Fruit fly (Drosophila melanogaster) whole organism, wandering third instar larva: ENCODE results near the gene CG42540.

Experiments used
- Abd-B ChIP-seq: fragments of >200 bp; optimal IDR thresholded peaks from 2 replicates; lab custom pipeline; 2017; ENCODE audit warnings: missing biosample characterization, missing genetic modification characterization
- CrebA ChIP-seq: fragments of 200-800 bp; sonication (Bioruptor generic); optimal IDR thresholded peaks from 2 replicates; lab custom pipeline; 2016; ENCODE audit warnings: missing biosample characterization, mild to moderate bottlenecking, missing genetic modification characterization, borderline replicate concordance
- Dfd ChIP-seq: fragments of >200 bp; optimal IDR thresholded peaks from 2 replicates; lab custom pipeline; 2017; ENCODE audit warnings: missing biosample characterization, missing genetic modification characterization
- Hnf4 ChIP-seq: fragments of 200-800 bp; sonication (Bioruptor generic); optimal IDR thresholded peaks from 2 replicates; lab custom pipeline; 2016; ENCODE audit warnings: missing biosample characterization, mild to moderate bottlenecking, missing genetic modification characterization
- Mio ChIP-seq: sonication (Bioruptor generic); optimal IDR thresholded peaks from 2 replicates; lab custom pipeline; 2016; ENCODE audit warnings: missing biosample characterization, missing genetic modification characterization
- br ChIP-seq: fragments of 200-800 bp; sonication (Bioruptor generic); optimal IDR thresholded peaks from 2 replicates; lab custom pipeline; 2016; ENCODE audit warnings: missing biosample characterization, missing genetic modification characterization
- jim ChIP-seq: fragments of 175-275, 200-325 bp; sonication (Bioruptor generic); optimal IDR thresholded peaks from 2 replicates; lab custom pipeline; 2016; ENCODE audit warnings: missing biosample characterization, mild to moderate bottlenecking, missing genetic modification characterization
- lola ChIP-seq: fragments of >200 bp; optimal IDR thresholded peaks from 2 replicates; lab custom pipeline; 2017; ENCODE audit warnings: missing biosample characterization, missing genetic modification characterization
- psq ChIP-seq: fragments of 200-800 bp; sonication (Bioruptor generic); optimal IDR thresholded peaks from 3 replicates; lab custom pipeline; 2017; ENCODE audit warnings: missing biosample characterization, mild to moderate bottlenecking, missing genetic modification characterization, moderate library complexity
- usp ChIP-seq: fragments of >200 bp; optimal IDR thresholded peaks from 2 replicates; lab custom pipeline; 2017; ENCODE audit warnings: missing biosample characterization, missing genetic modification characterization

DNA sequence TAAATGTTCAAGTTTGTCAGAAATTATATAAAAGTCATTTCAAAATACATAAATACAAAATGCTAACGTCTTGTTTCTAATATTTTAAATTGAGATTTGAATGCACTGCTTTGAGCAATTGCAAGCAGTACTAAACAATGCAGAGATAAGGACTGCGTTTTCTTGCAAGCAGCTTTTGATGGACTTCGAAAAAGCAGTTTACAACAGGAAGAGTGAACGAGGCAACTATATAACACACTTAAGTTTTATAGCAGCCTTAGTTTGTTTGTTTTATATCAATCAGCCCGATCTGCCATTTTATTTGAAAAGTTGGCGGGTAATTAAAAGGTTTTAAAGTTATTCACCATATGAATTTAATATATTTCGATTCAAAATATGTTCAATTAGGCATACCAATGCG, 2.5 kb upstream of the CG42540 start:
- TF ChIP-seq usp (GFP tag; lab: Kevin White, UChicago) = no peak
- TF ChIP-seq br = no peak
- no peak for TF ChIP-seq Dfd
- no peak for TF ChIP-seq jim
- no peak for TF ChIP-seq CrebA (GFP tag; lab: Kevin White, UChicago)
- no peak for TF ChIP-seq psq (GFP tag; lab: Kevin White, UChicago)
- no peak for TF ChIP-seq lola
- no peak for TF ChIP-seq Mio (GFP tag; lab: Kevin White, UChicago)
- no peak for TF ChIP-seq Abd-B (GFP tag; lab: Kevin White, UChicago)
- TF ChIP-seq Hnf4 (GFP tag; lab: Kevin White, UChicago) = no peak
